Worm (Caenorhabditis elegans): ENCODE data around the gene K10B4.1.

- TF ChIP-seq klf-2 (GFP tag; conservative IDR thresholded peaks at IDR 0.05) (no peak), ztf-23 (GFP tag; IDR thresholded peaks at IDR 0.05) (no peak), flt-1 (GFP tag; IDR thresholded peaks at IDR 0.05) (no peak)
Observed at ce11 chrII:129770-130169, 5.5 kb upstream of the K10B4.1 start.
